Worm (Caenorhabditis elegans): ENCODE data around the gene rbr-2.
A peak's percentile ranks its signal among the peaks of the same experiment; 100 is the strongest.

ce11 chrIV:10936906-10937540 lies 17.2 kb downstream of the rbr-2 start, which contains the start of gene fic-1:
- no peak for TF ChIP-seq mes-4 (tag; optimal IDR thresholded peaks at IDR 0.05)
- no peak for TF ChIP-seq hmg-20 (GFP tag; IDR thresholded peaks at IDR 0.05)
- TF ChIP-seq F23B12.7 (tag; optimal IDR thresholded peaks at IDR 0.05; ENCODE audit: insufficient read depth), result peak; percentile 21
- TF ChIP-seq bed-1 (GFP tag; IDR thresholded peaks at IDR 0.05), result no peak
- TF ChIP-seq dpl-1 (GFP tag; optimal IDR thresholded peaks at IDR 0.05), result no peak
- no peak for TF ChIP-seq mcd-1 (GFP tag; IDR thresholded peaks at IDR 0.05)
